Worm (Caenorhabditis elegans): ENCODE data around the gene lgx-1.

DNA sequence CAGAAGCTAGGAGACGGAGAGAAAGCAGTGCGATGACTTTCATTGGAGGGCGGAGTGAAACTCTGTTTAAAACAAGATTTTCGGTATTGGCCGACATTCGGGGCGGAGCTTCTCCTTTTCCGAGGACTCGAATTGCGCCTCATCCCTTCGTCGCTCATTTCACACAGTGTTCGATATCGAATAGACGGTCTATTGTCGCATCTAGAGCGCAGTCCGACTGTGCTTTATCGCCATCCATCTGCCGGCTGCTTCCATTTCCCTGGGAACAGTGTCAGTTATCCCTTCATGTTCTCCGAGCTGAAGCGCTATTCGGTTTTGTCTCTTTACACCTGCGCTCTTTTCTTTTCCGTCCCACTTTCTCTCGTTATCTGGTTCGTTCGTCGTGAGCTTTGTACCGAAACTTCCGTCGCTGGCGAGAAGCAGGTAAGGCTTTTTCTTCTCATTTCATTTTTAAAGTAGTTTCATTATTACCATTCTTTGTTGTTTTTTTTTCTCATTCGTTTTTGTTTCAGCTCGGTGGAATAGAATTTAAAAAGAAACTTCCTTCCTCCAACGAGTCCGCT is 45.4 kb downstream of the lgx-1 start, which contains the start of the genes bus-8A and bus-8B:
- TF ChIP-seq unc-39 (tag; optimal IDR thresholded peaks at IDR 0.05) (no peak), nhr-237 (tag; optimal IDR thresholded peaks at IDR 0.05) (no peak), nhr-25 (tag; optimal IDR thresholded peaks at IDR 0.05) (no peak), R02D3.7 (tag; optimal IDR thresholded peaks at IDR 0.05) (no peak), unc-62 (GFP tag; optimal IDR thresholded peaks at IDR 0.05) (no peak), snpc-4 (tag; optimal IDR thresholded peaks at IDR 0.05) (no peak), pha-4 (tag; optimal IDR thresholded peaks at IDR 0.05) (no peak), ama-1 (optimal IDR thresholded peaks at IDR 0.05) (no peak), ceh-82 (tag; optimal IDR thresholded peaks at IDR 0.05) (no peak), mdl-1 (tag; optimal IDR thresholded peaks at IDR 0.05) (no peak), jun-1 (tag; optimal IDR thresholded peaks at IDR 0.05) (no peak)
